ENCODE assay signal across 2 fruit fly cellular contexts in genomic region chr3L:14786230-14786850, dm6.
A peak's percentile ranks its signal among the peaks of the same experiment; 100 is the strongest.
TF ChIP-seq lines count a peak whose summit lies in the region.

Gene bmm (minus strand): TSS chr3L:14786412.
Gene Tdrd3 (plus strand): TSS chr3L:14786791.

TF ChIP-seq in whole organism, embryonic, 481 proteins besides CTCF, POLR2A, EP300 and RAD21 (continued from another document and continues in another):
- TF ChIP-seq CG10366 (GFP tag; IDR thresholded peaks at IDR 0.05; lab: Robert Waterston, UW) (peak; percentile 71), CG8388 (GFP tag; optimal IDR thresholded peaks at IDR 0.05; lab: Kevin White, UChicago) (peak; percentile 70), CG18262 (tag; optimal IDR thresholded peaks at IDR 0.05; lab: Kevin White, UChicago) (peak; percentile 88), Dbx (GFP tag; IDR thresholded peaks at IDR 0.05; lab: Robert Waterston, UW) (peak; percentile 83), CG18599 (GFP tag; optimal IDR thresholded peaks at IDR 0.05; lab: Kevin White, UChicago) (peak; percentile 89), z (GFP tag; IDR thresholded peaks at IDR 0.05; lab: Robert Waterston, UW) (no peak), CG9609 (GFP tag; optimal IDR thresholded peaks at IDR 0.05; lab: Kevin White, UChicago) (peak; percentile 55), Med (GFP tag; lab: Kevin White, UChicago) (peak; percentile 84), ci (GFP tag; IDR thresholded peaks at IDR 0.05; lab: Robert Waterston, UW) (peak; percentile 73), CG31388 (GFP tag; optimal IDR thresholded peaks at IDR 0.05; lab: Kevin White, UChicago) (peak; percentile 30), sob (GFP tag; IDR thresholded peaks at IDR 0.05; lab: Robert Waterston, UW) (peak; percentile 89), gem (tag; optimal IDR thresholded peaks at IDR 0.05; lab: Kevin White, UChicago) (peak; percentile 91), CG9437 (GFP tag; optimal IDR thresholded peaks at IDR 0.05; lab: Kevin White, UChicago) (peak; percentile 72), Poxn (GFP tag; IDR thresholded peaks at IDR 0.05; lab: Robert Waterston, UW) (peak; percentile 52; the same call in 1 of the 2 replicates), CG30431 (GFP tag; optimal IDR thresholded peaks at IDR 0.05; lab: Kevin White, UChicago) (peak; percentile 38), Sry-δ (GFP tag; optimal IDR thresholded peaks at IDR 0.05; lab: Kevin White, UChicago) (peak; percentile 94), D (optimal IDR thresholded peaks at IDR 0.05; lab: Kevin White, UChicago) (no peak), D (GFP tag; optimal IDR thresholded peaks at IDR 0.05; lab: Kevin White, UChicago) (peak; percentile 32), CG13894 (tag; optimal IDR thresholded peaks at IDR 0.05; lab: Kevin White, UChicago) (peak; percentile 88), CG15696 (tag; optimal IDR thresholded peaks at IDR 0.05; lab: Kevin White, UChicago) (peak; percentile 87), Gsc (GFP tag; IDR thresholded peaks at IDR 0.05; lab: Robert Waterston, UW) (no peak), Dip3 (GFP tag; optimal IDR thresholded peaks at IDR 0.05; lab: Kevin White, UChicago) (peak; percentile 50), ranshi (GFP tag; IDR thresholded peaks at IDR 0.05; lab: Robert Waterston, UW) (peak; percentile 70; the same call in 1 of the 2 replicates), CG8089 (GFP tag; optimal IDR thresholded peaks at IDR 0.05; lab: Kevin White, UChicago) (no peak), pum (GFP tag; optimal IDR thresholded peaks at IDR 0.05; lab: Kevin White, UChicago) (peak; percentile 46), sim (GFP tag; IDR thresholded peaks at IDR 0.05; lab: Robert Waterston, UW) (no peak), CG5953 (GFP tag; IDR thresholded peaks at IDR 0.05; lab: Robert Waterston, UW) (peak; percentile 63; the same call in 1 of the 2 replicates), ttk (GFP tag; IDR thresholded peaks at IDR 0.05; lab: Robert Waterston, UW) (peak; percentile 61; the same call in 1 of the 2 replicates), oc (tag; optimal IDR thresholded peaks at IDR 0.05; lab: Kevin White, UChicago) (peak; percentile 51), E2f2 (GFP tag; IDR thresholded peaks at IDR 0.05; lab: Robert Waterston, UW) (peak; percentile 36; the same call in 1 of the 2 replicates), CG34376 (GFP tag; optimal IDR thresholded peaks at IDR 0.05; lab: Kevin White, UChicago) (peak; percentile 49), Taf1 (GFP tag; IDR thresholded peaks at IDR 0.05; lab: Robert Waterston, UW) (peak; percentile 55; the same call in 1 of the 2 replicates), bbx (GFP tag; IDR thresholded peaks at IDR 0.05; lab: Robert Waterston, UW; ENCODE audit: partially characterized antibody) (peak; percentile 76), dysf (GFP tag; IDR thresholded peaks at IDR 0.05; lab: Robert Waterston, UW) (peak; percentile 82), CG12155 (GFP tag; optimal IDR thresholded peaks at IDR 0.05; lab: Kevin White, UChicago) (peak; percentile 84), ab (GFP tag; optimal IDR thresholded peaks at IDR 0.05; lab: Kevin White, UChicago) (no peak), CG2712 (tag; optimal IDR thresholded peaks at IDR 0.05; lab: Kevin White, UChicago) (peak; percentile 91), Ptx1 (GFP tag; IDR thresholded peaks at IDR 0.05; lab: Robert Waterston, UW) (peak; percentile 64), gsb (GFP tag; IDR thresholded peaks at IDR 0.05; lab: Robert Waterston, UW) (no peak), schlank (tag; optimal IDR thresholded peaks at IDR 0.05; lab: Kevin White, UChicago) (peak; percentile 32), gsb-n (tag; optimal IDR thresholded peaks at IDR 0.05; lab: Kevin White, UChicago) (peak; percentile 68), Mes4 (GFP tag; optimal IDR thresholded peaks at IDR 0.05; lab: Kevin White, UChicago) (no peak), Ets97D (GFP tag; optimal IDR thresholded peaks at IDR 0.05; lab: Kevin White, UChicago) (peak; percentile 21), CG17385 (GFP tag; optimal IDR thresholded peaks at IDR 0.05; lab: Kevin White, UChicago) (peak; percentile 73), grau (tag; optimal IDR thresholded peaks at IDR 0.05; lab: Kevin White, UChicago) (peak; percentile 90), CG13624 (GFP tag; optimal IDR thresholded peaks at IDR 0.05; lab: Kevin White, UChicago) (peak; percentile 35), Mrtf (GFP tag; IDR thresholded peaks at IDR 0.05; lab: Robert Waterston, UW) (peak; percentile 65; the same call in 2 of the 3 replicates), CG10543 (GFP tag; optimal IDR thresholded peaks at IDR 0.05; lab: Kevin White, UChicago) (peak; percentile 85), CG7786 (GFP tag; optimal IDR thresholded peaks at IDR 0.05; lab: Kevin White, UChicago) (peak; percentile 62), Usf (GFP tag; optimal IDR thresholded peaks at IDR 0.05; lab: Kevin White, UChicago) (peak; percentile 79), Rx (GFP tag; IDR thresholded peaks at IDR 0.05; lab: Robert Waterston, UW) (peak; percentile 35; the same call in 1 of the 2 replicates), CkIIα-i1 (GFP tag; IDR thresholded peaks at IDR 0.05; lab: Robert Waterston, UW) (no peak), CG12299 (tag; optimal IDR thresholded peaks at IDR 0.05; lab: Kevin White, UChicago) (peak; percentile 53), knrl (GFP tag; IDR thresholded peaks at IDR 0.05; lab: Robert Waterston, UW; ENCODE audit: partially characterized antibody) (peak; percentile 93), nerfin-1 (tag; optimal IDR thresholded peaks at IDR 0.05; lab: Kevin White, UChicago) (peak; percentile 68), ham (GFP tag; IDR thresholded peaks at IDR 0.05; lab: Robert Waterston, UW) (no peak; the same call in 1 of the 2 replicates), pzg (GFP tag; optimal IDR thresholded peaks at IDR 0.05; lab: Kevin White, UChicago) (peak; percentile 64), Neu2 (GFP tag; optimal IDR thresholded peaks at IDR 0.05; lab: Kevin White, UChicago; ENCODE audit: borderline replicate concordance) (no peak), CG3995 (GFP tag; optimal IDR thresholded peaks at IDR 0.05; lab: Kevin White, UChicago) (peak; percentile 39), CG1233 (GFP tag; optimal IDR thresholded peaks at IDR 0.05; lab: Kevin White, UChicago) (peak; percentile 71), hth (optimal IDR thresholded peaks at IDR 0.05; lab: Kevin White, UChicago) (no peak), Camta (GFP tag; optimal IDR thresholded peaks at IDR 0.05; lab: Kevin White, UChicago) (no peak), CG2120 (GFP tag; optimal IDR thresholded peaks at IDR 0.05; lab: Kevin White, UChicago) (peak; percentile 84), CG13287 (GFP tag; IDR thresholded peaks at IDR 0.05; lab: Robert Waterston, UW; ENCODE audit: partially characterized antibody) (peak; percentile 87)

TF ChIP-seq in whole organism, prepupa, 60 proteins besides CTCF, POLR2A, EP300 and RAD21 (continued from another document):
- peak; percentile 84 for TF ChIP-seq CG8632 (GFP tag; optimal IDR thresholded peaks at IDR 0.05; lab: Kevin White, UChicago)
- TF ChIP-seq CG7368 (GFP tag; optimal IDR thresholded peaks at IDR 0.05; lab: Kevin White, UChicago): peak; percentile 66
- TF ChIP-seq Lpt (GFP tag; optimal IDR thresholded peaks at IDR 0.05; lab: Kevin White, UChicago): peak; percentile 24
- peak; percentile 13 to 82 for TF ChIP-seq salr (GFP tag; optimal IDR thresholded peaks at IDR 0.05; lab: Kevin White, UChicago)
- TF ChIP-seq Eip78C (GFP tag; lab: Kevin White, UChicago): peak; percentile 74
- TF ChIP-seq CG6808 (GFP tag; optimal IDR thresholded peaks at IDR 0.05; lab: Kevin White, UChicago): peak; percentile 68
- peak; percentile 76 for TF ChIP-seq eg (GFP tag; IDR thresholded peaks at IDR 0.05; lab: Robert Waterston, UW)
- TF ChIP-seq CG10631 (GFP tag; optimal IDR thresholded peaks at IDR 0.05; lab: Kevin White, UChicago): peak; percentile 79
